Fruit fly (Drosophila melanogaster) whole organism, wandering third instar larva: ENCODE data around the gene CG44195.

Source experiments
- Abd-B ChIP-seq: fragments of >200 bp; optimal IDR thresholded peaks from 2 replicates; lab custom pipeline; 2017; ENCODE audit warnings: missing biosample characterization, missing genetic modification characterization
- CG9705 ChIP-seq: fragments of 200-800 bp; sonication (Bioruptor generic); optimal IDR thresholded peaks from 2 replicates; lab custom pipeline; 2018; ENCODE audit warnings: missing biosample characterization, mild to moderate bottlenecking, missing genetic modification characterization
- CrebA ChIP-seq: fragments of 200-800 bp; sonication (Bioruptor generic); optimal IDR thresholded peaks from 2 replicates; lab custom pipeline; 2016; ENCODE audit warnings: missing biosample characterization, mild to moderate bottlenecking, missing genetic modification characterization, borderline replicate concordance
- Dfd ChIP-seq: fragments of >200 bp; optimal IDR thresholded peaks from 2 replicates; lab custom pipeline; 2017; ENCODE audit warnings: missing biosample characterization, missing genetic modification characterization
- Dif ChIP-seq: fragments of 200-275, 200-300 bp; sonication (Bioruptor generic); optimal IDR thresholded peaks from 2 replicates; lab custom pipeline; 2018; ENCODE audit warnings: missing biosample characterization, missing genetic modification characterization; ENCODE audit not compliant: partially characterized antibody
- GATAd ChIP-seq: sonication (Bioruptor generic); optimal IDR thresholded peaks from 2 replicates; lab custom pipeline; 2016; ENCODE audit warnings: missing biosample characterization, missing genetic modification characterization
- HLH106 ChIP-seq: fragments of 200-800 bp; optimal IDR thresholded peaks from 3 replicates; lab custom pipeline; 2019; ENCODE audit warnings: missing biosample characterization, mild to moderate bottlenecking, missing genetic modification characterization, moderate library complexity
- Hnf4 ChIP-seq: fragments of 200-800 bp; sonication (Bioruptor generic); optimal IDR thresholded peaks from 2 replicates; lab custom pipeline; 2016; ENCODE audit warnings: missing biosample characterization, mild to moderate bottlenecking, missing genetic modification characterization
- Hr78 ChIP-seq: fragments of >200 bp; optimal IDR thresholded peaks from 2 replicates; lab custom pipeline; 2017; ENCODE audit warnings: missing biosample characterization, missing genetic modification characterization
- Hr83 ChIP-seq: fragments of 200-300 bp; sonication (Bioruptor generic); optimal IDR thresholded peaks from 2 replicates; lab custom pipeline; 2016; ENCODE audit warnings: missing biosample characterization, mild to moderate bottlenecking, missing genetic modification characterization, moderate library complexity; ENCODE audit not compliant: poor library complexity, severe bottlenecking
- Jra ChIP-seq: sonication (Bioruptor generic); optimal IDR thresholded peaks from 2 replicates; lab custom pipeline; 2016; ENCODE audit warnings: missing biosample characterization, missing genetic modification characterization
- Mio ChIP-seq: sonication (Bioruptor generic); optimal IDR thresholded peaks from 2 replicates; lab custom pipeline; 2016; ENCODE audit warnings: missing biosample characterization, missing genetic modification characterization
- Myc ChIP-seq: fragments of >200 bp; optimal IDR thresholded peaks from 2 replicates; lab custom pipeline; 2017
- OdsH ChIP-seq: fragments of 200-800 bp; sonication (Bioruptor generic); optimal IDR thresholded peaks from 2 replicates; lab custom pipeline; 2016; ENCODE audit warnings: missing biosample characterization, mild to moderate bottlenecking, missing genetic modification characterization
- Rel ChIP-seq, 2 experiments: fragments of 200-800 bp; sonication (Bioruptor generic) in 1 of 2; optimal IDR thresholded peaks; 2 replicates in 1 of 2; 3 replicates in 1 of 2; lab custom pipeline; 2016 to 2019; ENCODE audit warnings: mild to moderate bottlenecking in 2 of 2, missing biosample characterization in 2 of 2, missing genetic modification characterization in 2 of 2, moderate library complexity in 1 of 2
- Sp1 ChIP-seq: fragments of 200-800 bp; sonication (Bioruptor generic); optimal IDR thresholded peaks from 3 replicates; lab custom pipeline; 2019; ENCODE audit warnings: missing biosample characterization, mild to moderate bottlenecking, missing genetic modification characterization, moderate library complexity
- Vsx2 ChIP-seq: fragments of 200-300, 225-300 bp; sonication (Bioruptor generic); optimal IDR thresholded peaks from 2 replicates; lab custom pipeline; 2018; ENCODE audit warnings: missing biosample characterization, missing genetic modification characterization; ENCODE audit not compliant: partially characterized antibody
- br ChIP-seq: fragments of 200-800 bp; sonication (Bioruptor generic); optimal IDR thresholded peaks from 2 replicates; lab custom pipeline; 2016; ENCODE audit warnings: missing biosample characterization, missing genetic modification characterization
- brk ChIP-seq: fragments of 200-800 bp; sonication (Bioruptor generic); optimal IDR thresholded peaks from 2 replicates; lab custom pipeline; 2016; ENCODE audit warnings: missing biosample characterization, mild to moderate bottlenecking, missing genetic modification characterization
- dl ChIP-seq, 2 experiments: fragments of 175-275, 200-275 bp in 1 of 2; fragments of 200-275 bp in 1 of 2; sonication (Bioruptor generic); optimal IDR thresholded peaks; lab custom pipeline; 2018; ENCODE audit warnings: mild to moderate bottlenecking in 2 of 2, missing biosample characterization in 2 of 2, missing genetic modification characterization in 2 of 2, moderate library complexity in 2 of 2; ENCODE audit not compliant: partially characterized antibody in 2 of 2, insufficient read depth in 1 of 2
- dmrt93B ChIP-seq: fragments of 200-800 bp; sonication (Bioruptor generic); optimal IDR thresholded peaks from 2 replicates; lab custom pipeline; 2018; ENCODE audit warnings: missing biosample characterization, mild to moderate bottlenecking, missing genetic modification characterization
- dsf ChIP-seq: sonication (Bioruptor generic); optimal IDR thresholded peaks from 2 replicates; lab custom pipeline; 2016; ENCODE audit warnings: missing biosample characterization, missing genetic modification characterization, borderline replicate concordance
- ey ChIP-seq: fragments of 200-800 bp; sonication (Bioruptor generic); optimal IDR thresholded peaks from 2 replicates; lab custom pipeline; 2016; ENCODE audit warnings: missing biosample characterization, missing genetic modification characterization
- foxo ChIP-seq, 2 experiments: fragments of 200-800 bp; sonication (Bioruptor generic); optimal IDR thresholded peaks; 2 replicates in 1 of 2; 3 replicates in 1 of 2; lab custom pipeline; 2016 to 2017; ENCODE audit warnings: missing biosample characterization in 2 of 2, missing genetic modification characterization in 2 of 2
- fru ChIP-seq: fragments of 200-800 bp; sonication (Bioruptor generic); optimal IDR thresholded peaks from 3 replicates; lab custom pipeline; 2016; ENCODE audit warnings: missing biosample characterization, mild to moderate bottlenecking, missing genetic modification characterization
- h ChIP-seq: fragments of 200-800 bp; sonication (Bioruptor generic); optimal IDR thresholded peaks from 3 replicates; lab custom pipeline; 2016; ENCODE audit warnings: missing biosample characterization, mild to moderate bottlenecking, missing genetic modification characterization
- jim ChIP-seq: fragments of 175-275, 200-325 bp; sonication (Bioruptor generic); optimal IDR thresholded peaks from 2 replicates; lab custom pipeline; 2016; ENCODE audit warnings: missing biosample characterization, mild to moderate bottlenecking, missing genetic modification characterization
- lola ChIP-seq: fragments of >200 bp; optimal IDR thresholded peaks from 2 replicates; lab custom pipeline; 2017; ENCODE audit warnings: missing biosample characterization, missing genetic modification characterization
- pan ChIP-seq: fragments of >200 bp; optimal IDR thresholded peaks from 2 replicates; lab custom pipeline; 2017
- psq ChIP-seq: fragments of 200-800 bp; sonication (Bioruptor generic); optimal IDR thresholded peaks from 3 replicates; lab custom pipeline; 2017; ENCODE audit warnings: missing biosample characterization, mild to moderate bottlenecking, missing genetic modification characterization, moderate library complexity
- rgr ChIP-seq: fragments of 200-800 bp; sonication (Bioruptor generic); optimal IDR thresholded peaks from 3 replicates; lab custom pipeline; 2016; ENCODE audit warnings: missing biosample characterization, mild to moderate bottlenecking, missing genetic modification characterization
- sage ChIP-seq: fragments of 200-800 bp; sonication (Bioruptor generic); optimal IDR thresholded peaks from 2 replicates; lab custom pipeline; 2016; ENCODE audit warnings: missing biosample characterization, mild to moderate bottlenecking, missing genetic modification characterization
- sv ChIP-seq: fragments of 200-800 bp; sonication (Bioruptor generic); optimal IDR thresholded peaks from 3 replicates; lab custom pipeline; 2016; ENCODE audit warnings: missing biosample characterization, missing genetic modification characterization
- tai ChIP-seq: sonication (Bioruptor generic); optimal IDR thresholded peaks from 2 replicates; lab custom pipeline; 2016; ENCODE audit warnings: missing biosample characterization, missing genetic modification characterization
- usp ChIP-seq: fragments of >200 bp; optimal IDR thresholded peaks from 2 replicates; lab custom pipeline; 2017; ENCODE audit warnings: missing biosample characterization, missing genetic modification characterization
- woc ChIP-seq: sonication (Bioruptor generic); optimal IDR thresholded peaks from 2 replicates; lab custom pipeline; 2016; ENCODE audit warnings: missing biosample characterization, mild to moderate bottlenecking, missing genetic modification characterization

The CG44195 gene

DNA sequence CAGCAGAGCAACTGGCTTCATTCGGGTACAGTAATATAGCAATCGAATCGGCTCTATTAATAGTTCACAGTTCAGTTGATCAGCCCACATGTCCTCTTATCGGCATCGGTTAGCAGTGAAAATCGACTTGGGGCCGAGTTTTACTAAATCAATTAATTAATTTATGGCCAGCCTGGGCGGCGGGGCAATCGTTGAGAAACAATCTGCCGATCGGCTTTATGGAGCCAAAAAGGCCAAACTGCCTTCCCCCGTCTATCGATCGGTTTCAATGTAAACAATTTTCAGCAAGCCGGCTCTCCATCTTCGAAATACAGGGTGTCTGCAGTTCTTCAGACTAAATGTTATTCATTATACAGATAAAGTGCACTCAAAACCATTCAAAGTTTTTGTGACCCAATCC lies 61.8 kb downstream of the CG44195 start:
- TF ChIP-seq woc = no peak
- no peak for TF ChIP-seq Rel (GFP tag; optimal IDR thresholded peaks at IDR 0.05; lab: Kevin White, UChicago)
- no peak for TF ChIP-seq Rel (tag; optimal IDR thresholded peaks at IDR 0.05; lab: Kevin White, UChicago)
- TF ChIP-seq h (GFP tag; lab: Kevin White, UChicago) = no peak
- no peak for TF ChIP-seq tai
- TF ChIP-seq brk (GFP tag; lab: Kevin White, UChicago) = no peak
- no peak for TF ChIP-seq pan
- no peak for TF ChIP-seq Hr83 (GFP tag; lab: Kevin White, UChicago)
- TF ChIP-seq Abd-B = no peak
- TF ChIP-seq usp = no peak
- no peak for TF ChIP-seq HLH106
- TF ChIP-seq jim (GFP tag; lab: Kevin White, UChicago) = no peak

DNA sequence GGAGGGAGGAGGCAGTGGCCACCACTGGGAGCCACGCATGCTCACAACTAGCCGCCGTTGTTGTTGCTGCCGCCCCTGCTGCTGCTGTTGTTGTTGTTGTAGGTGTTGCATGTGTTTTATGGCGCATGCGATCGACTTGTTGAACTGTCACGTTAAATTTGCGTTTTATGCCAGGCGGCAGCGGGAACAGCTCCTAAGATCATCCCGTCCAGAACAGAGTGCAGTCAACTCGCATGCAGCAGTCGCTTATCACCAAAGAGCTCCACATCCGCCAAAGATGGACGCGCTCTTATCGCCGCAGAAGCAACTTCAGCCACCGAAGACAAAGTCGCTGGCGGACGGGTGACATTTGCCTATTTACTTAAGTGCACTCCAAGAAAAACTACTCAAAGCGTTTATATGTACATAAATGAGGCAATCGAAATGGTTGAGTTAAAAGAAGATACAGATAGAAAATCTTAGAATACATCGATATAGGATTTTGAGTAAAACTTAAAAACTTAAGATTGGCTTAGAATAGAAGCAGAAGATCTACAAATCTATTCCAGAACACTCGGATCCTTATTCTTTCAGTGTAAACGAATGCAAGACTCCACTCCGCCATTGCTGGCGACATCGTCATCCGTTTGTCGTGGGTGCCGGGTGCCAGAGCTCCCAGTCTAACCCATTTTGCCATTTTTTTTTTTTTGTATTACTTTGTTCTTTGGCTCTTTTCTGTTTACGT lies 62.8 kb downstream of the CG44195 start:
- TF ChIP-seq Hnf4 (GFP tag; lab: Kevin White, UChicago) (no peak), psq (no peak), woc (no peak), h (GFP tag; lab: Kevin White, UChicago) (no peak), pan (no peak)

DNA sequence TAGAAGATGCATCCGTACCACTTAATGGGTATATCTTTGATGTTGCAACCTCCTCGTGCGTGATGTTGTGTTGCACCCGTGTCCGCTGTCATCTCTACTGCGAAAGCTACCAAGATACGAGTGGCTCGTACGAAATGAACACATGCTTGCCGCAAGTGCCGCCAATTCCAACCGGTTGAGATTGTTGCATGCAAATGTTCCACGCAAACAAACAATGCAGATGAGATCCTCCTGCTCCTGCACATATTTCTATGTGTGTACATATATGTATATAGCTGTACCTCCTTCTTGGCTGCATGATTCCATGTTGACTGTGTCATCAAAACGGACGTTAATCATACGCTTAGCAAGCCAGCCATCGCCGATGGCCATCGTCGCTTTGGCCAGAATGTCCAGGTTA lies 65.4 kb downstream of the CG44195 start:
- no peak for TF ChIP-seq GATAd (GFP tag; lab: Kevin White, UChicago)
- TF ChIP-seq Hr83 (GFP tag; lab: Kevin White, UChicago) = no peak

DNA sequence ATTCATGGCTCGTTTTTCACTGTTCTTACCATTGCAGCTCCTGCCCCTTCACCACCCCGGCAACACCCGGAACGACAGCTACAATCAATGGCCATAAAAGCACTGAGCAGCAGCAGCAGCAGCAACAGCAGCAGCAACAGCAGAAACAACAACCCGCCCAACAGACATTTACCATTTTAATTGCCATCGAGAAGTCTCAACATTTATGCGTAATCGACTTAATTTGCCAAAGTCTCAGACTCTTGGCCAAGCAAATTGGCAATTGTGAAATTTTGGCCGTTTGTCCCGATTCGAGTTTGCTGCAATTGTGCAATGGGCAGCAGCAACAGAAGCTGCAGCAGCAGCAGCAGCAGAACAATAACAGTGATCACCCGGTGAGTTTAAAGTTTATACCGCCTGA lies 70.9 kb downstream of the CG44195 start:
- peak; percentile 91 for TF ChIP-seq Dfd
- no peak for TF ChIP-seq dl (GFP tag; optimal IDR thresholded peaks at IDR 0.05; lab: Kevin White, UChicago; ENCODE audit: insufficient read depth in 1 of 2, partially characterized antibody in 2 of 2)

DNA sequence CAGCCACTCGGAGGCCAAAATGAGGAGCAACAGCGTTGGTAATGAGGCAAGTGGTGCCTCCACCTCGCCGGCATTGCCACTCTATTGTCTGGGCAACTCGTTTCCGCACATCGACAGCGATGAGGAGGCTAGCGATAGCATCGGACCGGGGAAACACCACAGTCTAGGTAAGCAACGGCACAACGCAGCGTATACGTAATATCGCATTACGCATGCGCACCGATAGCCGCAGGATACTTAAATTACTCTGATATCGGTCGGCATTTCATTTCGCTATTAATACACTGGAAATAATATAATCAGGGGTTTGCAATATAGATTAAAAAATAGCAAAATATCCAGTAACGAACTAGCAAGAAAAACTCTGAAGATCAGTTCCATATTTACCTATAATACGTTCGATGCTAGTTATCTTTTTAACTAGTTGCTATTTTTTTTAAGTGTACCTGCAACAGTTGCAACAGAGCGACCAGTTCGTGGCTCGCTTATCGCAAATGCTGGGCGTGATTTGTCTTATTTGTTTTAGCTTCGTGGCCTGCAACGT lies 77.9 kb downstream of the CG44195 start:
- TF ChIP-seq br (GFP tag; lab: Kevin White, UChicago) (no peak), fru (GFP tag; lab: Kevin White, UChicago) (no peak), dmrt93B (GFP tag; lab: Kevin White, UChicago) (no peak), Mio (GFP tag; lab: Kevin White, UChicago) (no peak), OdsH (GFP tag; lab: Kevin White, UChicago) (no peak), Vsx2 (no peak), sv (GFP tag; lab: Kevin White, UChicago) (no peak), pan (no peak), dsf (no peak), Rel (GFP tag; optimal IDR thresholded peaks at IDR 0.05; lab: Kevin White, UChicago) (no peak), Rel (tag; optimal IDR thresholded peaks at IDR 0.05; lab: Kevin White, UChicago) (no peak), Hnf4 (GFP tag; lab: Kevin White, UChicago) (no peak), Hr78 (GFP tag; lab: Kevin White, UChicago) (no peak), foxo (GFP tag; optimal IDR thresholded peaks at IDR 0.05; lab: Kevin White, UChicago) (no peak), Myc (no peak), CrebA (no peak), Hr83 (GFP tag; lab: Kevin White, UChicago) (no peak), h (GFP tag; lab: Kevin White, UChicago) (no peak), rgr (no peak)

DNA sequence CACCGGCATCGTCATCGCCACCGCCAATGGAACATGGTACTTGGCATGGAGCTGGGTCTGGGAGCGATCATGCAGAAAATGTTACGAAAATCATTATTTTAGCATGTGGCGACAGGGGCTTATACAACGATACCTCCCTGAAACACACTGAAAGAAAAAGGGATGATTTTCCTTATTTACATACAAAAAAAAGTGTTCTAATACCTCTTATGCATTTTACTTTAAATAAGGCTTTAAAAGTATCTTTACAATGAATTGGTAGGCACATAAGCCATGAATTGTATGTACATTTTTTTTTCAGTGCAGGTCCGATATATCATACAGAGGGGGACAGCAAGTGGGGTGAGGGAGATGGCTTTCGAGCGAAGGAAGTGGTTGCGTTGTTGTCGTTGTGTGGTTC lies 81.2 kb downstream of the CG44195 start:
- TF ChIP-seq brk (GFP tag; lab: Kevin White, UChicago) = peak; percentile 81
- peak in 1 of 2 experiments; percentile 90 for TF ChIP-seq foxo (GFP tag; optimal IDR thresholded peaks at IDR 0.05; lab: Kevin White, UChicago)
- no peak for TF ChIP-seq usp
- TF ChIP-seq CG9705 (GFP tag; lab: Kevin White, UChicago) = peak; percentile 57
- peak; percentile 77 for TF ChIP-seq Jra (GFP tag; lab: Kevin White, UChicago)
- peak; percentile 77 for TF ChIP-seq Sp1 (GFP tag; lab: Kevin White, UChicago)
- TF ChIP-seq dmrt93B (GFP tag; lab: Kevin White, UChicago) = peak; percentile 63
- TF ChIP-seq psq = peak; percentile 77
- peak; percentile 88 for TF ChIP-seq rgr
- TF ChIP-seq lola (GFP tag; lab: Kevin White, UChicago) = no peak
- TF ChIP-seq jim (GFP tag; lab: Kevin White, UChicago) = no peak
- TF ChIP-seq Mio (GFP tag; lab: Kevin White, UChicago) = no peak
- peak; percentile 71 for TF ChIP-seq tai
- TF ChIP-seq OdsH (GFP tag; lab: Kevin White, UChicago) = peak; percentile 86
- no peak for TF ChIP-seq dl (GFP tag; optimal IDR thresholded peaks at IDR 0.05; lab: Kevin White, UChicago; ENCODE audit: insufficient read depth in 1 of 2, partially characterized antibody in 2 of 2)
- peak; percentile 77 for TF ChIP-seq woc
- TF ChIP-seq Hr78 (GFP tag; lab: Kevin White, UChicago) = no peak
- no peak for TF ChIP-seq Dif
- peak; percentile 89 for TF ChIP-seq fru (GFP tag; lab: Kevin White, UChicago)
- TF ChIP-seq h (GFP tag; lab: Kevin White, UChicago) = peak; percentile 93
- TF ChIP-seq sage (GFP tag; lab: Kevin White, UChicago) = peak; percentile 41
- TF ChIP-seq ey (GFP tag; lab: Kevin White, UChicago) = peak; percentile 88
- TF ChIP-seq GATAd (GFP tag; lab: Kevin White, UChicago) = peak; percentile 32
- TF ChIP-seq Hr83 (GFP tag; lab: Kevin White, UChicago) = no peak
